Fruit fly (Drosophila melanogaster) whole organism, prepupa: ENCODE data around the gene CG14968.

Experiments used
- CG10631 ChIP-seq: fragments of 200-800 bp; sonication (Bioruptor generic); optimal IDR thresholded peaks from 2 replicates; lab custom pipeline; 2016; ENCODE audit warnings: missing biosample characterization, missing genetic modification characterization
- CG10669 ChIP-seq: fragments of 200-800 bp; sonication (Bioruptor generic); optimal IDR thresholded peaks from 3 replicates; lab custom pipeline; 2018; ENCODE audit warnings: missing biosample characterization, mild to moderate bottlenecking, missing genetic modification characterization, moderate library complexity
- CG11294 ChIP-seq: fragments of 200-800 bp; sonication (Bioruptor generic); IDR thresholded peaks from 2 replicates; pipeline ENCODE4 v1.3.6; 2022; ENCODE audit warnings: missing biosample characterization, missing genetic modification characterization
- CG11762 ChIP-seq: fragments of 200-800 bp; sonication (Bioruptor generic); optimal IDR thresholded peaks from 3 replicates; lab custom pipeline; 2016; ENCODE audit warnings: missing biosample characterization, missing genetic modification characterization; ENCODE audit not compliant: insufficient read depth
- CG15336 ChIP-seq: fragments of 200-800 bp; sonication (Bioruptor generic); IDR thresholded peaks from 2 replicates; pipeline ENCODE4 v1.3.6; 2022; ENCODE audit warnings: missing biosample characterization, missing genetic modification characterization
- CG1621 ChIP-seq: fragments of 200-800 bp; sonication (Bioruptor generic); optimal IDR thresholded peaks from 3 replicates; lab custom pipeline; 2018; ENCODE audit warnings: missing biosample characterization, mild to moderate bottlenecking, missing genetic modification characterization
- CG16779 ChIP-seq: fragments of 200-800 bp; sonication (Bioruptor generic); optimal IDR thresholded peaks from 3 replicates; lab custom pipeline; 2017; ENCODE audit warnings: missing biosample characterization, mild to moderate bottlenecking, missing genetic modification characterization
- CG3032 ChIP-seq: fragments of 200-800 bp; optimal IDR thresholded peaks from 2 replicates; lab custom pipeline; 2019; ENCODE audit warnings: missing biosample characterization, mild to moderate bottlenecking, missing genetic modification characterization, moderate library complexity
- CG31627 ChIP-seq: fragments of 200-800 bp; sonication (Bioruptor generic); optimal IDR thresholded peaks from 3 replicates; lab custom pipeline; 2016; ENCODE audit warnings: missing biosample characterization, missing genetic modification characterization
- CG32006 ChIP-seq: fragments of 200-800 bp; sonication (Bioruptor generic); optimal IDR thresholded peaks from 3 replicates; lab custom pipeline; 2017; ENCODE audit warnings: missing biosample characterization, mild to moderate bottlenecking, missing genetic modification characterization
- CG34406 ChIP-seq: fragments of 200-800 bp; sonication (Bioruptor generic); optimal IDR thresholded peaks from 3 replicates; lab custom pipeline; 2016; ENCODE audit warnings: missing biosample characterization, missing genetic modification characterization
- CG3919 ChIP-seq: fragments of 200-800 bp; sonication (Bioruptor generic); optimal IDR thresholded peaks from 3 replicates; lab custom pipeline; 2016; ENCODE audit warnings: missing biosample characterization, missing genetic modification characterization
- CG4318 ChIP-seq: fragments of 200-800 bp; sonication (Bioruptor generic); optimal IDR thresholded peaks from 3 replicates; lab custom pipeline; 2017; ENCODE audit warnings: missing biosample characterization, mild to moderate bottlenecking, missing genetic modification characterization
- CG6276 ChIP-seq: fragments of 200-800 bp; sonication (Bioruptor generic); optimal IDR thresholded peaks from 2 replicates; lab custom pipeline; 2017; ENCODE audit warnings: missing biosample characterization, mild to moderate bottlenecking, missing genetic modification characterization
- CG6792 ChIP-seq: fragments of 200-800 bp; sonication (Bioruptor generic); optimal IDR thresholded peaks from 3 replicates; lab custom pipeline; 2016; ENCODE audit warnings: missing biosample characterization, missing genetic modification characterization
- CG6808 ChIP-seq: fragments of 200-800 bp; sonication (Bioruptor generic); optimal IDR thresholded peaks from 3 replicates; lab custom pipeline; 2017; ENCODE audit warnings: missing biosample characterization, missing genetic modification characterization, mild to moderate bottlenecking, moderate library complexity, missing genetic modification reagents
- CG6854 ChIP-seq: fragments of 200-800 bp; sonication (Bioruptor generic); optimal IDR thresholded peaks from 2 replicates; lab custom pipeline; 2017; ENCODE audit warnings: missing biosample characterization, mild to moderate bottlenecking, missing genetic modification characterization
- CG7368 ChIP-seq: fragments of 200-800 bp; sonication (Bioruptor generic); optimal IDR thresholded peaks from 3 replicates; lab custom pipeline; 2016; ENCODE audit warnings: missing biosample characterization, missing genetic modification characterization
- CG8119 ChIP-seq: fragments of 200-800 bp; sonication (Bioruptor generic); IDR thresholded peaks from 3 replicates; pipeline ENCODE4 v1.3.6; 2022; ENCODE audit warnings: missing biosample characterization, missing genetic modification characterization
- CG8319 ChIP-seq: fragments of 200-800 bp; sonication (Bioruptor generic); optimal IDR thresholded peaks from 3 replicates; lab custom pipeline; 2016; ENCODE audit warnings: missing biosample characterization, missing genetic modification characterization
- CG8632 ChIP-seq: fragments of 200-800 bp; sonication (Bioruptor generic); optimal IDR thresholded peaks from 3 replicates; lab custom pipeline; 2016; ENCODE audit warnings: missing biosample characterization, missing genetic modification characterization
- CG9139 ChIP-seq: fragments of 200-800 bp; sonication (Bioruptor generic); optimal IDR thresholded peaks from 3 replicates; lab custom pipeline; 2017; ENCODE audit warnings: missing biosample characterization, mild to moderate bottlenecking, missing genetic modification characterization
- Eip75B ChIP-seq: fragments of 200-800 bp; sonication (Bioruptor generic); optimal IDR thresholded peaks from 3 replicates; lab custom pipeline; 2016; ENCODE audit warnings: missing biosample characterization, missing genetic modification characterization
- Eip93F ChIP-seq: fragments of 200-800 bp; sonication (Bioruptor generic); optimal IDR thresholded peaks from 2 replicates; lab custom pipeline; 2016; ENCODE audit warnings: missing biosample characterization, mild to moderate bottlenecking, missing genetic modification characterization
- Ets21C ChIP-seq: fragments of 200-800 bp; sonication (Bioruptor generic); optimal IDR thresholded peaks from 3 replicates; lab custom pipeline; 2016; ENCODE audit warnings: missing biosample characterization, missing genetic modification characterization
- Ets96B ChIP-seq: fragments of 200-800 bp; optimal IDR thresholded peaks from 2 replicates; lab custom pipeline; 2019; ENCODE audit warnings: missing biosample characterization, mild to moderate bottlenecking, missing genetic modification characterization, moderate library complexity
- Gug ChIP-seq: fragments of 200-800 bp; sonication (Bioruptor generic); IDR thresholded peaks from 2 replicates; pipeline ENCODE4 v1.3.6; 2022; ENCODE audit warnings: missing biosample characterization, missing genetic modification characterization
- Hr38 ChIP-seq: sonication (Bioruptor generic); optimal IDR thresholded peaks from 2 replicates; lab custom pipeline; 2016; ENCODE audit warnings: missing biosample characterization, missing genetic modification characterization
- Hr39 ChIP-seq: fragments of 200-800 bp; sonication (Bioruptor generic); optimal IDR thresholded peaks from 2 replicates; lab custom pipeline; 2016; ENCODE audit warnings: missing biosample characterization, missing genetic modification characterization
- Lpt ChIP-seq: fragments of 200-800 bp; sonication (Bioruptor generic); optimal IDR thresholded peaks from 3 replicates; lab custom pipeline; 2016; ENCODE audit warnings: missing biosample characterization, missing genetic modification characterization
- Smox ChIP-seq: fragments of 200-800 bp; sonication (Bioruptor generic); optimal IDR thresholded peaks from 3 replicates; lab custom pipeline; 2016; ENCODE audit warnings: missing biosample characterization, missing genetic modification characterization
- Sox102F ChIP-seq: fragments of 200-800 bp; sonication (Bioruptor generic); optimal IDR thresholded peaks from 2 replicates; lab custom pipeline; 2016; ENCODE audit warnings: missing biosample characterization, mild to moderate bottlenecking, missing genetic modification characterization
- Sox14 ChIP-seq: fragments of 200-800 bp; sonication (Bioruptor generic); optimal IDR thresholded peaks from 3 replicates; lab custom pipeline; 2016; ENCODE audit warnings: missing biosample characterization, missing genetic modification characterization
- Sox15 ChIP-seq: fragments of 200-800 bp; sonication (Bioruptor generic); optimal IDR thresholded peaks from 3 replicates; lab custom pipeline; 2016; ENCODE audit warnings: missing biosample characterization, missing genetic modification characterization
- achi ChIP-seq: fragments of 200-800 bp; sonication (Bioruptor generic); optimal IDR thresholded peaks from 3 replicates; lab custom pipeline; 2016; ENCODE audit warnings: missing biosample characterization, missing genetic modification characterization
- dac ChIP-seq: fragments of 200-800 bp; sonication (Bioruptor generic); optimal IDR thresholded peaks from 2 replicates; lab custom pipeline; 2017; ENCODE audit warnings: missing biosample characterization, mild to moderate bottlenecking, missing genetic modification characterization
- eg ChIP-seq: fragments of 200-800 bp; sonication (Bioruptor generic); IDR thresholded peaks from 3 replicates; pipeline ENCODE4 v1.3.6; 2022; ENCODE audit warnings: missing biosample characterization, missing genetic modification characterization
- esn ChIP-seq: fragments of 200-800 bp; sonication (Bioruptor generic); optimal IDR thresholded peaks from 2 replicates; lab custom pipeline; 2016; ENCODE audit warnings: missing biosample characterization, mild to moderate bottlenecking, missing genetic modification characterization, moderate library complexity
- fkh ChIP-seq: fragments of 200-800 bp; sonication (Bioruptor generic); optimal IDR thresholded peaks from 3 replicates; lab custom pipeline; 2017; ENCODE audit warnings: missing biosample characterization, mild to moderate bottlenecking, missing genetic modification characterization, moderate library complexity
- net ChIP-seq: fragments of 200-800 bp; sonication (Bioruptor generic); optimal IDR thresholded peaks from 3 replicates; lab custom pipeline; 2016; ENCODE audit warnings: missing biosample characterization, missing genetic modification characterization
- pdm3 ChIP-seq: fragments of 200-800 bp; sonication (Bioruptor generic); optimal IDR thresholded peaks from 3 replicates; lab custom pipeline; 2016; ENCODE audit warnings: missing biosample characterization, missing genetic modification characterization
- spab ChIP-seq: fragments of 200-800 bp; sonication (Bioruptor generic); optimal IDR thresholded peaks from 2 replicates; lab custom pipeline; 2017; ENCODE audit warnings: missing biosample characterization, mild to moderate bottlenecking, missing genetic modification characterization, missing genetic modification reagents
- ss ChIP-seq, 2 experiments: fragments of 200-800 bp; sonication (Bioruptor generic); optimal IDR thresholded peaks; 2 replicates in 1 of 2; 3 replicates in 1 of 2; lab custom pipeline; 2017 to 2018; ENCODE audit warnings: mild to moderate bottlenecking in 2 of 2, missing biosample characterization in 2 of 2, missing genetic modification characterization in 2 of 2, moderate library complexity in 1 of 2
- topi ChIP-seq: fragments of 200-800 bp; sonication (Bioruptor generic); optimal IDR thresholded peaks from 3 replicates; lab custom pipeline; 2016; ENCODE audit warnings: missing biosample characterization, missing genetic modification characterization

CG14968 gene

dm6 chr3L:3336368-3337164, 33.7 kb upstream of the CG14968 start, which contains the start of the genes Drsl6 and kst (continued):
- peak; percentile 75 for TF ChIP-seq CG1621 (tag; lab: Kevin White, UChicago)
- TF ChIP-seq Lpt (GFP tag; lab: Kevin White, UChicago): no peak
- no peak for TF ChIP-seq CG3919 (GFP tag; lab: Kevin White, UChicago)
- no peak for TF ChIP-seq CG6276 (GFP tag; lab: Kevin White, UChicago)
- no peak for TF ChIP-seq CG10669 (GFP tag; lab: Kevin White, UChicago)
- TF ChIP-seq CG10631 (GFP tag; lab: Kevin White, UChicago): no peak
- TF ChIP-seq CG8319 (GFP tag; lab: Kevin White, UChicago): no peak
- TF ChIP-seq CG32006 (GFP tag; lab: Kevin White, UChicago): no peak
- no peak for TF ChIP-seq Smox
- no peak for TF ChIP-seq CG11762 (GFP tag; lab: Kevin White, UChicago)
- TF ChIP-seq pdm3 (GFP tag; lab: Kevin White, UChicago): no peak
- no peak for TF ChIP-seq Eip93F (GFP tag; lab: Kevin White, UChicago)
- peak; percentile 50 for TF ChIP-seq CG15336 (GFP tag; lab: Robert Waterston, UW)
- TF ChIP-seq CG7368 (GFP tag; lab: Kevin White, UChicago): no peak
- peak; percentile 54 for TF ChIP-seq ss (GFP tag; optimal IDR thresholded peaks at IDR 0.05; lab: Kevin White, UChicago)
- peak; percentile 85 for TF ChIP-seq eg
- TF ChIP-seq Hr38 (GFP tag; lab: Kevin White, UChicago): no peak
- peak; percentile 28 for TF ChIP-seq CG6808 (GFP tag; lab: Kevin White, UChicago)
- no peak for TF ChIP-seq CG34406
- no peak for TF ChIP-seq CG6854 (GFP tag; lab: Kevin White, UChicago)
- no peak for TF ChIP-seq Gug (GFP tag; lab: Robert Waterston, UW)
- TF ChIP-seq Eip75B (GFP tag; lab: Kevin White, UChicago): no peak
- no peak for TF ChIP-seq CG6792 (GFP tag; lab: Kevin White, UChicago)
- no peak for TF ChIP-seq Sox102F
- peak; percentile 35 for TF ChIP-seq esn (GFP tag; lab: Kevin White, UChicago)
- TF ChIP-seq net (GFP tag; lab: Kevin White, UChicago): no peak
- peak; percentile 14 for TF ChIP-seq Sox14
- no peak for TF ChIP-seq achi (GFP tag; lab: Kevin White, UChicago)
- no peak for TF ChIP-seq Ets21C (GFP tag; lab: Kevin White, UChicago)
- peak; percentile 11 for TF ChIP-seq CG9139
- no peak; the same call in 1 of the 2 replicates for TF ChIP-seq CG11294 (GFP tag; lab: Robert Waterston, UW)
- TF ChIP-seq CG8632 (GFP tag; lab: Kevin White, UChicago): no peak
- no peak for TF ChIP-seq Sox15 (GFP tag; lab: Kevin White, UChicago)
- TF ChIP-seq Ets96B (tag; lab: Kevin White, UChicago): no peak
- TF ChIP-seq dac (GFP tag; lab: Kevin White, UChicago): no peak
- TF ChIP-seq fkh (GFP tag; lab: Kevin White, UChicago): peak; percentile 92
- TF ChIP-seq CG31627 (GFP tag; lab: Kevin White, UChicago): no peak

dm6 chr3L:3335688-3336087, 32.8 kb upstream of the CG14968 start, which contains the start of gene Drsl1:
Gene Drsl1 (minus strand): TSS chr3L:3335788.
- TF ChIP-seq Hr39 (GFP tag; lab: Kevin White, UChicago) (no peak), spab (GFP tag; lab: Kevin White, UChicago) (no peak), topi (GFP tag; lab: Kevin White, UChicago) (no peak), CG10631 (GFP tag; lab: Kevin White, UChicago) (no peak), CG8119 (no peak), pdm3 (GFP tag; lab: Kevin White, UChicago) (no peak), Sox14 (no peak), CG3032 (tag; lab: Kevin White, UChicago) (no peak), CG6276 (GFP tag; lab: Kevin White, UChicago) (no peak), Lpt (GFP tag; lab: Kevin White, UChicago) (no peak), CG6854 (GFP tag; lab: Kevin White, UChicago) (no peak), Eip93F (GFP tag; lab: Kevin White, UChicago) (no peak), CG9139 (no peak), CG34406 (no peak), CG16779 (no peak), CG4318 (GFP tag; lab: Kevin White, UChicago) (no peak), CG8632 (GFP tag; lab: Kevin White, UChicago) (no peak), CG8319 (GFP tag; lab: Kevin White, UChicago) (no peak)
